Fruit fly (Drosophila melanogaster): ENCODE data around the gene Pi4KIIIalpha.

Pi4KIIIalpha gene

dm6 chrX:2589446-2590038, 35.1 kb upstream of the Pi4KIIIalpha start (continued):
- peak; percentile 86 for TF ChIP-seq CG8089 (GFP tag; optimal IDR thresholded peaks at IDR 0.05)
- peak; percentile 85; the same call in 2 of the 3 replicates for TF ChIP-seq CG2199 (GFP tag; IDR thresholded peaks at IDR 0.05)
- TF ChIP-seq ems (GFP tag; optimal IDR thresholded peaks at IDR 0.05) = peak; percentile 91
- no peak for TF ChIP-seq CG14860 (GFP tag; IDR thresholded peaks at IDR 0.05; ENCODE audit: partially characterized antibody)
- TF ChIP-seq fu2 (GFP tag; optimal IDR thresholded peaks at IDR 0.05) = peak; percentile 96
- peak; percentile 89 for TF ChIP-seq Atf-2 (GFP tag; optimal IDR thresholded peaks at IDR 0.05)
- TF ChIP-seq Nf-YC (tag; optimal IDR thresholded peaks at IDR 0.05) = peak; percentile 37
- no peak for TF ChIP-seq sna (GFP tag; IDR thresholded peaks at IDR 0.05; ENCODE audit: partially characterized antibody)
- peak; percentile 96 for TF ChIP-seq CHES-1-like (GFP tag; optimal IDR thresholded peaks at IDR 0.05)
- TF ChIP-seq row (GFP tag; IDR thresholded peaks at IDR 0.05) = peak; percentile 91
- peak; percentile 73 for TF ChIP-seq odd (GFP tag; optimal IDR thresholded peaks at IDR 0.05)
- peak; percentile 99 for TF ChIP-seq CG12769 (tag; optimal IDR thresholded peaks at IDR 0.05)
- peak in 1 of 2 experiments; percentile 51 for TF ChIP-seq Hr78 (GFP tag; optimal IDR thresholded peaks at IDR 0.05)
- TF ChIP-seq slbo (GFP tag; IDR thresholded peaks at IDR 0.05) = peak; percentile 98
- TF ChIP-seq CG6272 (GFP tag; IDR thresholded peaks at IDR 0.05) = peak; percentile 91
- peak; percentile 46 for TF ChIP-seq Lhr (GFP tag; optimal IDR thresholded peaks at IDR 0.05)
- TF ChIP-seq klu (GFP tag; IDR thresholded peaks at IDR 0.05) = peak; percentile 89
- peak; percentile 93 for TF ChIP-seq PHDP (tag; optimal IDR thresholded peaks at IDR 0.05)
- TF ChIP-seq Elba2 (GFP tag; optimal IDR thresholded peaks at IDR 0.05) = peak; percentile 61
- TF ChIP-seq CG4404 (GFP tag; IDR thresholded peaks at IDR 0.05) = peak; percentile 87
- TF ChIP-seq CG12155 (GFP tag; optimal IDR thresholded peaks at IDR 0.05) = peak; percentile 94
- TF ChIP-seq Dbx (GFP tag; IDR thresholded peaks at IDR 0.05) = peak; percentile 98
- peak; percentile 93 for TF ChIP-seq pum (GFP tag; optimal IDR thresholded peaks at IDR 0.05)
- peak; percentile 90 for TF ChIP-seq CG30431 (GFP tag; optimal IDR thresholded peaks at IDR 0.05)
- TF ChIP-seq CG8478 (optimal IDR thresholded peaks at IDR 0.05) = no peak
- peak; percentile 95 for TF ChIP-seq HmgZ (tag; optimal IDR thresholded peaks at IDR 0.05)
- TF ChIP-seq dimm (GFP tag; IDR thresholded peaks at IDR 0.05) = peak; percentile 77
- TF ChIP-seq CG5245 (GFP tag; optimal IDR thresholded peaks at IDR 0.05) = peak; percentile 86
- TF ChIP-seq CG8359 (GFP tag; optimal IDR thresholded peaks at IDR 0.05; ENCODE audit: borderline replicate concordance) = no peak
- TF ChIP-seq CG3847 (GFP tag; IDR thresholded peaks at IDR 0.05) = peak; percentile 94
- peak; percentile 92 for TF ChIP-seq CG16863 (GFP tag; optimal IDR thresholded peaks at IDR 0.05)
- peak; percentile 86 for TF ChIP-seq Nf-YA (GFP tag; IDR thresholded peaks at IDR 0.05)
- peak; percentile 90 for TF ChIP-seq CG14667 (GFP tag; IDR thresholded peaks at IDR 0.05)
- TF ChIP-seq lov (optimal IDR thresholded peaks at IDR 0.05) = no peak
- TF ChIP-seq lov (GFP tag; IDR thresholded peaks at IDR 0.05) = 0 out of 3 replicates have a peak, but pooled peaks have one; percentile 58
- TF ChIP-seq usp (GFP tag; optimal IDR thresholded peaks at IDR 0.05) = no peak
- TF ChIP-seq chn (GFP tag; optimal IDR thresholded peaks at IDR 0.05) = peak; percentile 87
- no peak for TF ChIP-seq Sin3A (optimal IDR thresholded peaks at IDR 0.05)
- TF ChIP-seq zen2 (GFP tag; IDR thresholded peaks at IDR 0.05; ENCODE audit: partially characterized antibody) = no peak
- peak; percentile 90 for TF ChIP-seq chm (GFP tag; IDR thresholded peaks at IDR 0.05)
- TF ChIP-seq CG11093 (GFP tag; IDR thresholded peaks at IDR 0.05) = peak; percentile 83
- peak; percentile 86 for TF ChIP-seq ham (GFP tag; IDR thresholded peaks at IDR 0.05)

dm6 chrX:2590607-2591006, 34.0 kb upstream of the Pi4KIIIalpha start:
- TF ChIP-seq dan (GFP tag; IDR thresholded peaks at IDR 0.05) (no peak), her (GFP tag; optimal IDR thresholded peaks at IDR 0.05) (no peak), klu (GFP tag; IDR thresholded peaks at IDR 0.05) (no peak), Jarid2 (GFP tag; optimal IDR thresholded peaks at IDR 0.05) (no peak), sr (GFP tag; IDR thresholded peaks at IDR 0.05) (no peak), hth (optimal IDR thresholded peaks at IDR 0.05) (no peak), GATAe (GFP tag; conservative IDR thresholded peaks at IDR 0.05) (peak; percentile 50; the same call in 1 of the 2 replicates), Adf1 (GFP tag; IDR thresholded peaks at IDR 0.05) (peak; percentile 52; the same call in 1 of the 2 replicates), Pdp1 (GFP tag; optimal IDR thresholded peaks at IDR 0.05) (peak in 1 of 2 experiments; percentile 40), nerfin-2 (GFP tag; IDR thresholded peaks at IDR 0.05; ENCODE audit: partially characterized antibody) (no peak), CG8944 (GFP tag; optimal IDR thresholded peaks at IDR 0.05) (no peak), CTCF (GFP tag; optimal IDR thresholded peaks at IDR 0.05) (no peak), mld (GFP tag; IDR thresholded peaks at IDR 0.05; ENCODE audit: partially characterized antibody) (no peak), ERR (GFP tag; optimal IDR thresholded peaks at IDR 0.05) (no peak)
